Fruit fly (Drosophila melanogaster) whole organism, embryonic: Measurements from ENCODE around the gene CG13449.

Source experiments
- h ChIP-seq: fragments of >200 bp; optimal IDR thresholded peaks from 2 replicates; lab custom pipeline; 2017
- knrl ChIP-seq: fragments of 200-800 bp; sonication (Bioruptor generic); IDR thresholded peaks from 3 replicates; pipeline ENCODE4 v1.3.6; 2022; ENCODE audit warnings: missing biosample characterization, missing genetic modification characterization; ENCODE audit not compliant: partially characterized antibody
- sqz ChIP-seq: fragments of 200-800 bp; sonication (Bioruptor generic); optimal IDR thresholded peaks from 3 replicates; lab custom pipeline; 2018; ENCODE audit warnings: missing biosample characterization, mild to moderate bottlenecking, missing genetic modification characterization
- trh ChIP-seq: fragments of 200-800 bp; sonication (Bioruptor generic); optimal IDR thresholded peaks from 2 replicates; lab custom pipeline; 2016; ENCODE audit warnings: missing biosample characterization, missing genetic modification characterization

dm6 chr3L:15604979-15605378, 7.6 kb downstream of the CG13449 start:
- TF ChIP-seq h (no peak), sqz (GFP tag; lab: Kevin White, UChicago) (no peak), trh (GFP tag; lab: Kevin White, UChicago) (no peak), knrl (GFP tag; lab: Robert Waterston, UW) (no peak)
